Fruit fly (Drosophila melanogaster): Measurements from ENCODE around the gene wat.

The wat gene

dm6 chr3R:29055710-29056109, 35.5 kb upstream of the wat start, which contains the start of gene Sirt7:
TSS of gene Sirt7 (plus strand) at chr3R:29055927.
- TF ChIP-seq CG9705 (GFP tag; optimal IDR thresholded peaks at IDR 0.05) (no peak), Vsx2 (GFP tag; optimal IDR thresholded peaks at IDR 0.05; ENCODE audit: partially characterized antibody) (peak; percentile 72), Sp1 (GFP tag; optimal IDR thresholded peaks at IDR 0.05) (peak; percentile 63), HLH106 (tag; optimal IDR thresholded peaks at IDR 0.05) (peak; percentile 18)

dm6 chr3R:29054047-29054446, 33.8 kb upstream of the wat start, which contains the start of gene CG11843:
TSS of gene CG11843 (plus strand) at chr3R:29054347.
- TF ChIP-seq lola (GFP tag; optimal IDR thresholded peaks at IDR 0.05) (no peak), Abd-B (GFP tag; optimal IDR thresholded peaks at IDR 0.05) (no peak), dmrt93B (GFP tag; optimal IDR thresholded peaks at IDR 0.05) (no peak), rgr (GFP tag; optimal IDR thresholded peaks at IDR 0.05) (no peak), woc (GFP tag; optimal IDR thresholded peaks at IDR 0.05) (no peak), fru (GFP tag; optimal IDR thresholded peaks at IDR 0.05) (no peak), brk (GFP tag; optimal IDR thresholded peaks at IDR 0.05) (no peak), HLH106 (tag; optimal IDR thresholded peaks at IDR 0.05) (no peak), GATAd (GFP tag; optimal IDR thresholded peaks at IDR 0.05) (no peak)

- TF ChIP-seq tai (GFP tag; optimal IDR thresholded peaks at IDR 0.05): no peak
- TF ChIP-seq Dif (GFP tag; optimal IDR thresholded peaks at IDR 0.05; ENCODE audit: partially characterized antibody): no peak
- no peak for TF ChIP-seq rgr (GFP tag; optimal IDR thresholded peaks at IDR 0.05)
- TF ChIP-seq dmrt93B (GFP tag; optimal IDR thresholded peaks at IDR 0.05): no peak
- TF ChIP-seq GATAd (GFP tag; optimal IDR thresholded peaks at IDR 0.05): no peak
- TF ChIP-seq brk (GFP tag; optimal IDR thresholded peaks at IDR 0.05): no peak
- TF ChIP-seq Rel (GFP tag; optimal IDR thresholded peaks at IDR 0.05): no peak
- TF ChIP-seq Rel (tag; optimal IDR thresholded peaks at IDR 0.05): no peak
- no peak for TF ChIP-seq lola (GFP tag; optimal IDR thresholded peaks at IDR 0.05)
- no peak for TF ChIP-seq Myc (optimal IDR thresholded peaks at IDR 0.05)
- TF ChIP-seq Jra (GFP tag; optimal IDR thresholded peaks at IDR 0.05): no peak
- no peak for TF ChIP-seq Dfd (GFP tag; optimal IDR thresholded peaks at IDR 0.05)
- TF ChIP-seq Hr83 (GFP tag; optimal IDR thresholded peaks at IDR 0.05; ENCODE audit: poor library complexity, severe bottlenecking): no peak
These were observed 32.2 kb upstream of the wat start, which contains the start of gene CG11842 for dm6 chr3R:29052380-29052779. TSS of gene CG11842 (plus strand) at chr3R:29052680.

- no peak for TF ChIP-seq Hr78 (GFP tag; optimal IDR thresholded peaks at IDR 0.05)
- TF ChIP-seq foxo (GFP tag; optimal IDR thresholded peaks at IDR 0.05): no peak
- TF ChIP-seq sv (GFP tag; optimal IDR thresholded peaks at IDR 0.05): no peak
- no peak for TF ChIP-seq GATAd (GFP tag; optimal IDR thresholded peaks at IDR 0.05)
- TF ChIP-seq HLH106 (tag; optimal IDR thresholded peaks at IDR 0.05): no peak
- no peak for TF ChIP-seq Dfd (GFP tag; optimal IDR thresholded peaks at IDR 0.05)
- TF ChIP-seq dsf (GFP tag; optimal IDR thresholded peaks at IDR 0.05; ENCODE audit: borderline replicate concordance): no peak
- no peak for TF ChIP-seq jim (GFP tag; optimal IDR thresholded peaks at IDR 0.05)
- TF ChIP-seq CrebA (GFP tag; optimal IDR thresholded peaks at IDR 0.05; ENCODE audit: borderline replicate concordance): no peak
- no peak for TF ChIP-seq Hr83 (GFP tag; optimal IDR thresholded peaks at IDR 0.05; ENCODE audit: poor library complexity, severe bottlenecking)
These were observed 30.6 kb upstream of the wat start, which contains the start of gene CG11841 for dm6 chr3R:29050756-29051155. TSS of gene CG11841 (plus strand) at chr3R:29051056.

- TF ChIP-seq sage (GFP tag; optimal IDR thresholded peaks at IDR 0.05) (peak; percentile 36), Dif (GFP tag; optimal IDR thresholded peaks at IDR 0.05; ENCODE audit: partially characterized antibody) (no peak), dsf (GFP tag; optimal IDR thresholded peaks at IDR 0.05; ENCODE audit: borderline replicate concordance) (no peak), Vsx2 (GFP tag; optimal IDR thresholded peaks at IDR 0.05; ENCODE audit: partially characterized antibody) (no peak), GATAd (GFP tag; optimal IDR thresholded peaks at IDR 0.05) (no peak), Mio (GFP tag; optimal IDR thresholded peaks at IDR 0.05) (no peak), Rel (GFP tag; optimal IDR thresholded peaks at IDR 0.05) (no peak), Rel (tag; optimal IDR thresholded peaks at IDR 0.05) (no peak)
These were observed 29.0 kb upstream of the wat start, which contains the start of gene CG11837 for dm6 chr3R:29049055-29049722. TSS of gene CG11837 (plus strand) at chr3R:29049493.

Measured in whole organism, wandering third instar larva.